Worm (Caenorhabditis elegans) whole organism, L2 larva: Measurements from ENCODE around the gene nadk-1.

Source experiments
- F13H6.1 ChIP-seq: sonication (generic microtip); optimal IDR thresholded peaks from 2 replicates; lab custom pipeline; 2016; ENCODE audit warnings: missing genetic modification characterization, missing compliant biosample characterization
- R02D3.7 ChIP-seq: fragments of 150-350 bp; optimal IDR thresholded peaks from 2 replicates; lab custom pipeline; 2014; ENCODE audit warnings: missing biosample characterization, missing genetic modification characterization
- Y55F3AM.14 ChIP-seq: fragments of 200-800 bp; sonication (Bioruptor generic); optimal IDR thresholded peaks from 2 replicates; lab custom pipeline; 2018; ENCODE audit warnings: mild to moderate bottlenecking, missing genetic modification characterization, missing compliant biosample characterization
- ZK546.5 ChIP-seq: sonication (generic microtip); optimal IDR thresholded peaks from 2 replicates; lab custom pipeline; 2017; ENCODE audit warnings: missing biosample characterization, missing genetic modification characterization
- alr-1 ChIP-seq: fragments of 150-350 bp; optimal IDR thresholded peaks from 2 replicates; lab custom pipeline; 2014; ENCODE audit warnings: missing biosample characterization, missing genetic modification characterization
- aly-2 ChIP-seq: fragments of 150-350 bp; optimal IDR thresholded peaks from 2 replicates; lab custom pipeline; 2014; ENCODE audit warnings: missing biosample characterization, missing genetic modification characterization
- ama-1 ChIP-seq: fragments of 150-350 bp; optimal IDR thresholded peaks from 2 replicates; lab custom pipeline; 2018; ENCODE audit warnings: inconsistent platforms
- blmp-1 ChIP-seq: sonication (generic microtip); optimal IDR thresholded peaks from 2 replicates; lab custom pipeline; 2017; ENCODE audit warnings: missing genetic modification characterization, mild to moderate bottlenecking, missing compliant biosample characterization, antibody characterized with exemption, moderate library complexity; ENCODE audit not compliant: insufficient read depth
- ceh-16 ChIP-seq: fragments of 150-350 bp; optimal IDR thresholded peaks from 2 replicates; lab custom pipeline; 2014; ENCODE audit warnings: missing biosample characterization, missing genetic modification characterization
- ceh-82 ChIP-seq: fragments of 150-350 bp; optimal IDR thresholded peaks from 2 replicates; lab custom pipeline; 2014; ENCODE audit warnings: missing biosample characterization, missing genetic modification characterization
- crh-2 ChIP-seq: sonication (generic microtip); optimal IDR thresholded peaks from 2 replicates; lab custom pipeline; 2017; ENCODE audit warnings: missing biosample characterization, missing genetic modification characterization
- dmd-4 ChIP-seq: sonication (generic microtip); optimal IDR thresholded peaks from 2 replicates; lab custom pipeline; 2017; ENCODE audit warnings: missing biosample characterization, missing genetic modification characterization
- egl-27 ChIP-seq: sonication (generic microtip); optimal IDR thresholded peaks from 3 replicates; lab custom pipeline; 2017; ENCODE audit warnings: missing biosample characterization, missing genetic modification reagents, missing genetic modification characterization
- elt-1 ChIP-seq: fragments of 150-350 bp; optimal IDR thresholded peaks from 2 replicates; lab custom pipeline; 2014; ENCODE audit warnings: missing biosample characterization, missing genetic modification characterization
- fos-1 ChIP-seq: fragments of 150-350 bp; optimal IDR thresholded peaks from 2 replicates; lab custom pipeline; 2014; ENCODE audit warnings: missing biosample characterization, missing genetic modification characterization
- lin-13 ChIP-seq: fragments of 150-350 bp; optimal IDR thresholded peaks from 2 replicates; lab custom pipeline; 2014; ENCODE audit warnings: missing biosample characterization, missing genetic modification reagents, missing genetic modification characterization
- lin-39 ChIP-seq: fragments of 150-350 bp; optimal IDR thresholded peaks from 2 replicates; lab custom pipeline; 2014; ENCODE audit warnings: missing biosample characterization, missing genetic modification reagents, missing genetic modification characterization
- mbf-1 ChIP-seq: sonication (generic microtip); optimal IDR thresholded peaks from 2 replicates; lab custom pipeline; 2017; ENCODE audit warnings: missing biosample characterization, missing genetic modification characterization
- mdl-1 ChIP-seq, 2 experiments: fragments of 150-350 bp in 1 of 2; sonication (generic microtip) in 1 of 2; optimal IDR thresholded peaks; 2 replicates each; lab custom pipeline; 2017; ENCODE audit warnings: missing biosample characterization in 2 of 2, missing genetic modification characterization in 2 of 2
- nhr-11 ChIP-seq: fragments of 150-350 bp; optimal IDR thresholded peaks from 2 replicates; lab custom pipeline; 2014; ENCODE audit warnings: missing biosample characterization, missing genetic modification characterization
- nhr-12 ChIP-seq: fragments of 150-350 bp; optimal IDR thresholded peaks from 2 replicates; lab custom pipeline; 2014; ENCODE audit warnings: missing biosample characterization, missing genetic modification characterization
- nhr-129 ChIP-seq: fragments of 150-350 bp; optimal IDR thresholded peaks from 2 replicates; lab custom pipeline; 2014; ENCODE audit warnings: missing biosample characterization, missing genetic modification characterization
- nhr-21 ChIP-seq: fragments of 150-350 bp; optimal IDR thresholded peaks from 2 replicates; lab custom pipeline; 2014; ENCODE audit warnings: missing biosample characterization, missing genetic modification characterization
- nhr-23 ChIP-seq: fragments of 150-350 bp; optimal IDR thresholded peaks from 2 replicates; lab custom pipeline; 2014; ENCODE audit warnings: missing biosample characterization, missing genetic modification reagents, missing genetic modification characterization
- nhr-237 ChIP-seq: fragments of 150-350 bp; optimal IDR thresholded peaks from 2 replicates; lab custom pipeline; 2014; ENCODE audit warnings: missing biosample characterization, missing genetic modification characterization
- nhr-25 ChIP-seq: fragments of 150-350 bp; sonication (generic microtip); optimal IDR thresholded peaks from 3 replicates; lab custom pipeline; 2014; ENCODE audit warnings: missing biosample characterization, missing genetic modification characterization
- nhr-77 ChIP-seq: fragments of 150-350 bp; optimal IDR thresholded peaks from 2 replicates; lab custom pipeline; 2014; ENCODE audit warnings: missing biosample characterization, missing genetic modification characterization
- peb-1 ChIP-seq: fragments of 150-350 bp; optimal IDR thresholded peaks from 2 replicates; lab custom pipeline; 2014; ENCODE audit warnings: missing biosample characterization, missing genetic modification characterization
- skn-1 ChIP-seq: sonication (generic microtip); optimal IDR thresholded peaks from 2 replicates; lab custom pipeline; 2017; ENCODE audit warnings: missing biosample characterization, missing genetic modification characterization
- sma-3 ChIP-seq: sonication (generic microtip); optimal IDR thresholded peaks from 2 replicates; lab custom pipeline; 2016; ENCODE audit warnings: missing genetic modification reagents, missing genetic modification characterization, missing compliant biosample characterization
- sma-9 ChIP-seq, 2 experiments: fragments of 150-350 bp in 1 of 2; sonication (generic microtip) in 1 of 2; optimal IDR thresholded peaks; 2 replicates each; lab custom pipeline; 2014 to 2016; ENCODE audit warnings: missing genetic modification characterization in 2 of 2, mild to moderate bottlenecking in 1 of 2, missing biosample characterization in 1 of 2, missing compliant biosample characterization in 1 of 2, missing genetic modification reagents in 1 of 2, moderate library complexity in 1 of 2
- unc-39 ChIP-seq: fragments of 150-350 bp; optimal IDR thresholded peaks from 2 replicates; lab custom pipeline; 2014; ENCODE audit warnings: missing biosample characterization, missing genetic modification characterization
- unc-55 ChIP-seq: fragments of 150-350 bp; sonication (generic microtip); optimal IDR thresholded peaks from 3 replicates; lab custom pipeline; 2014; ENCODE audit warnings: missing biosample characterization, missing genetic modification reagents, missing genetic modification characterization
- unc-62 ChIP-seq: fragments of 150-350 bp; optimal IDR thresholded peaks from 2 replicates; lab custom pipeline; 2014; ENCODE audit warnings: missing biosample characterization, missing genetic modification reagents, missing genetic modification characterization
- zag-1 ChIP-seq: fragments of 150-350 bp; optimal IDR thresholded peaks from 2 replicates; lab custom pipeline; 2014; ENCODE audit warnings: missing biosample characterization, missing genetic modification characterization
- ztf-1 ChIP-seq: fragments of 200-800 bp; sonication (Bioruptor generic); conservative IDR thresholded peaks from 2 replicates; pipeline ENCODE4 v1.3.6; 2022; ENCODE audit warnings: missing genetic modification characterization, missing compliant biosample characterization
- ztf-11 ChIP-seq: sonication (generic microtip); optimal IDR thresholded peaks from 2 replicates; lab custom pipeline; 2017; ENCODE audit warnings: missing biosample characterization, missing genetic modification characterization
- ztf-4 ChIP-seq: fragments of 150-350 bp; optimal IDR thresholded peaks from 2 replicates; lab custom pipeline; 2014; ENCODE audit warnings: missing biosample characterization, missing genetic modification characterization

Gene nadk-1

DNA sequence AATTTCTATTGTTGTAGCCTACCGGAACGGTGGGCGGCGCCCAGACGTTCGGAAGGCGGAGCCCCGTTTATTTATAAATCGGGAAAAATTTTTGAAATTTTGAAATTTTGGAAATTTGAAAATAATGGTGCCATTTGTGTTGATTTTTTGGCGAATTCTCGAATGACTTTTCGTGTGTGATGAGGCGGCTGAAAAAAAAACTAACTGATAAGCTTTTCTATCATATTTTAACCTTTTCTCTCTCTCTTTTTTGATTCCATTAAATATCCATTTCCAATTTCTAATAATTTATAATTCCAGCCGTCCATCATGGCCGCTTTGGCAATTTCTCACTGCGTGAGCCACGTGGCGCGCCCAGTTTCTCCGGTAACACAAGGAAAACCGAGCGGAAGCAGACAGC, at the start of gene nadk-1:
Gene nadk-1, plus strand, starts transcription at position 301 of the 400 bp plus-strand sequence.
- no peak for TF ChIP-seq dmd-4
- TF ChIP-seq peb-1, result no peak
- TF ChIP-seq nhr-129 (tag; lab: Kevin White, UChicago), result no peak
- TF ChIP-seq unc-55 (GFP tag; lab: Kevin White, UChicago), result no peak
- no peak for TF ChIP-seq elt-1
- TF ChIP-seq nhr-23, result no peak
- TF ChIP-seq R02D3.7 (tag; lab: Kevin White, UChicago), result no peak
- TF ChIP-seq ceh-16, result no peak
- TF ChIP-seq F13H6.1 (tag; lab: Kevin White, UChicago), result no peak
- no peak for TF ChIP-seq unc-39
- no peak for TF ChIP-seq skn-1 (tag; lab: Kevin White, UChicago)
- no peak for TF ChIP-seq Y55F3AM.14 (GFP tag; lab: Kevin White, UChicago)
- no peak for TF ChIP-seq nhr-237 (tag; lab: Kevin White, UChicago)
- TF ChIP-seq blmp-1, result no peak
- TF ChIP-seq ztf-4 (tag; lab: Kevin White, UChicago), result no peak
- no peak for TF ChIP-seq ZK546.5 (tag; lab: Kevin White, UChicago)
- TF ChIP-seq ztf-11 (tag; lab: Kevin White, UChicago), result no peak
- no peak for TF ChIP-seq crh-2 (tag; lab: Kevin White, UChicago)
- TF ChIP-seq egl-27 (tag; lab: Kevin White, UChicago), result no peak
- no peak for TF ChIP-seq ceh-82 (tag; lab: Kevin White, UChicago)

- TF ChIP-seq alr-1 (tag; lab: Kevin White, UChicago) (no peak), nhr-77 (tag; lab: Kevin White, UChicago) (no peak), aly-2 (no peak), ceh-82 (tag; lab: Kevin White, UChicago) (no peak)
Measured at ce11 chrIV:1407507-1407906, 49.4 kb upstream of the nadk-1 start.

DNA sequence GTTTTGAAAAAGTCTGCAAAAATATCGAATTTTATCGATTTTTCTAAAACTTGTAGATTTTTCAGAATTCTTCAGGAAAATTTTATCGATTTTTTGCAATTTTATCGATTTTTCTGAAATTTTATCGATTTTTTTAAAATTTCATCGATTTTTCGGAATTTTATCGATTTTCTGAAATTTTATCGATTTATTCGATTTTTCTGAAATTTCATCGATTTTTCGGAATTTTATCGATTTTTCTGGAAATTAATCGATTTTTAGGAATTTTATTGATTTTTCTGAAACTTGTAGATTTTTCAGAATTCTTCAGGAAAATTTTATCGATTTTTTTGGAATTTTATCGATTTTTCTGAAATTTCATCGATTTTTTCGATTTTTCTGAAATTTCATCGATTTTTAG, 48.7 kb upstream of the nadk-1 start:
- TF ChIP-seq elt-1, result no peak
- no peak for TF ChIP-seq sma-3 (GFP tag; lab: Kevin White, UChicago)
- TF ChIP-seq F13H6.1 (tag; lab: Kevin White, UChicago), result no peak
- no peak for TF ChIP-seq lin-13 (GFP tag; lab: Kevin White, UChicago)
- TF ChIP-seq R02D3.7 (tag; lab: Kevin White, UChicago), result no peak
- TF ChIP-seq nhr-77 (tag; lab: Kevin White, UChicago), result no peak
- TF ChIP-seq nhr-25, result no peak
- no peak for TF ChIP-seq aly-2
- no peak for TF ChIP-seq unc-55 (GFP tag; lab: Kevin White, UChicago)
- no peak for TF ChIP-seq ztf-4 (tag; lab: Kevin White, UChicago)

DNA sequence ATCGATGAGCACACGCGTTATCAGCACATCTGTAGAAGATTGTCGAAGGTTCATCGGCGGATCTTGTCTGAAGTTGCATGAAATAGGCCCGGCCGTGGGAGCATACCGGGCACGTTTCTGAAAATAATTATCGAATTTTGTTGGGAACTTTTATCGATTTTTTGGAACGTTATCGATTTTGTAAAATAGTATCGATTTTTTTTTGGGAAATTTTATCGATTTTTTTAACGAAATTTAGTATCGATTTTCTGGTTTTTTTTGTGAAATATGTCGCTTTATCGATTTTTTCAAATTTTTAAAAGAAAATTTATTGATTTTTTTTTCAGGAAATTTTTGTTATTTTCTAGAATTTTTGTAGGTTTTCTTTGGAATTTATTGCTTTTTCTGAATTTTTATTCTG, 48.2 kb upstream of the nadk-1 start:
- no peak for TF ChIP-seq fos-1 (tag; lab: Kevin White, UChicago)
- no peak for TF ChIP-seq elt-1
- TF ChIP-seq zag-1 (tag; lab: Kevin White, UChicago), result no peak
- no peak for TF ChIP-seq sma-9 (GFP tag; optimal IDR thresholded peaks at IDR 0.05; lab: Kevin White, UChicago)
- TF ChIP-seq sma-9 (tag; optimal IDR thresholded peaks at IDR 0.05; lab: Kevin White, UChicago), result no peak
- TF ChIP-seq, all 48 proteins: peak for 0

DNA sequence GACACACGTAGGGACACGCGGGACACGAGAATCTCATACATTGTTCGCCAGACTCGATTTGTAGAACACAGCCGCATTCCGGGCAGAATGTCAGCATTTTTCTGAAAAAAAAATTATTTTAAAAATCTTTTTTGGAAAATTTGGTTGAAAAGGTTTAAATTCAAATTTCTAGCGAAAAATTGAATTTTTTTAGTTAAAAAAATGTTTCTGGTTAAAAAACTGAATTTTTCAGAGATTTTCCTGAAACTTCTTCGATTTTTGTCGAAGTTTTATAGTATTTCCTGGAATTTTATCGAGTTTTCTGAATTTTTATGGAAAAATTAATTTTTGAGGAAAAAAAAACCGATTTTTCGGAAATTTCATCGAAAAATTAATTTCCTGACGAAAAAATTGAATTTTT, 46.9 kb upstream of the nadk-1 start, which contains the start of gene rpc-11:
Gene rpc-11, minus strand, starts transcription at position 101 of the 400 bp plus-strand sequence.
- TF ChIP-seq R02D3.7 (tag; lab: Kevin White, UChicago) (no peak), nhr-21 (tag; lab: Kevin White, UChicago) (no peak), lin-39 (tag; lab: Kevin White, UChicago) (no peak), nhr-23 (no peak), ZK546.5 (tag; lab: Kevin White, UChicago) (no peak), nhr-11 (tag; lab: Kevin White, UChicago) (no peak), mbf-1 (tag; lab: Kevin White, UChicago) (no peak), nhr-12 (tag; lab: Kevin White, UChicago) (no peak), lin-13 (GFP tag; lab: Kevin White, UChicago) (no peak), mdl-1 (tag; optimal IDR thresholded peaks at IDR 0.05; lab: Kevin White, UChicago) (no peak), sma-3 (GFP tag; lab: Kevin White, UChicago) (no peak), peb-1 (no peak), unc-55 (GFP tag; lab: Kevin White, UChicago) (no peak), blmp-1 (no peak), alr-1 (tag; lab: Kevin White, UChicago) (no peak), ama-1 (lab: Kevin White, UChicago) (no peak), nhr-25 (no peak), ztf-1 (no peak), aly-2 (no peak), unc-62 (no peak)
- TF ChIP-seq, all 48 proteins: peak for 0
